Worm (Caenorhabditis elegans): ENCODE measurements around the gene Y7A5A.5.

DNA sequence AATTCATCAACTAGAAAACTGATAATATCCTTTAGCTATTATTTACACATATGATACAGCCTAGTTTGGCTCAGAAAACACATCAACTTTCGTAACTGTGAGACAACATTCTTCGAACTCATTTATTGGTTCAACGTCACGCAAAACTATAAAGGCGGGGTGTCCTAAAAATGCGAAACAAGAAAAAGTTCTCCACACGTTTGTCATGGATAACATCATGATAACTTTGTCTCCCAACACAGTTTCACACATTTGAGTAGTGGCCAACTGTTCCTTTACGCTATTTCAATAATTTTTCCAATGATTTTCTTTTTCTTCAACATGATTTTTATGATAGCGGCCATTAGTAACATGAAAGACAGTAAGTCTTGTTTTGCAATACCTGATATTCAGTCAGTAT, 39.9 kb downstream of the Y7A5A.5 start, which contains the start of gene srxa-9:
- TF ChIP-seq med-1 (GFP tag; optimal IDR thresholded peaks at IDR 0.05; ENCODE audit: insufficient read depth) (no peak), T22C8.4 (GFP tag; IDR thresholded peaks at IDR 0.05) (no peak), ztf-23 (GFP tag; IDR thresholded peaks at IDR 0.05) (no peak), cog-1 (tag; optimal IDR thresholded peaks at IDR 0.05) (no peak)

Measured in whole organism, midembryonic.